Worm (Caenorhabditis elegans): ENCODE measurements around the gene inx-18.
A peak's percentile ranks its signal among the peaks of the same experiment; 100 is the strongest.

inx-18 gene

ce11 chrIV:564000-564399, 42.2 kb upstream of the inx-18 start:
- TF ChIP-seq elt-4 (tag; optimal IDR thresholded peaks at IDR 0.05) (no peak), pha-4 (tag; optimal IDR thresholded peaks at IDR 0.05) (no peak), hlh-6 (tag; optimal IDR thresholded peaks at IDR 0.05) (no peak), tbx-7 (tag; optimal IDR thresholded peaks at IDR 0.05) (no peak), ceh-19 (GFP tag; optimal IDR thresholded peaks at IDR 0.05) (no peak)

- no peak for TF ChIP-seq K09A11.1 (tag; optimal IDR thresholded peaks at IDR 0.05; ENCODE audit: insufficient read depth)
- no peak for TF ChIP-seq ama-1 (optimal IDR thresholded peaks at IDR 0.05)
- TF ChIP-seq elt-2 (tag; optimal IDR thresholded peaks at IDR 0.05): no peak
- no peak for TF ChIP-seq ceh-19 (GFP tag; optimal IDR thresholded peaks at IDR 0.05)
- TF ChIP-seq ceh-24 (tag; optimal IDR thresholded peaks at IDR 0.05): no peak
Measured at ce11 chrIV:570799-571300, 35.3 kb upstream of the inx-18 start, which contains the start of gene F56A11.5. F56A11.5 (minus strand) TSS chrIV:570849.

ce11 chrIV:572487-572886, 33.7 kb upstream of the inx-18 start, which contains the start of gene gex-2:
gex-2 (plus strand) TSS chrIV:572769.
- peak; percentile 1 for TF ChIP-seq nfya-1 (tag; optimal IDR thresholded peaks at IDR 0.05)
- TF ChIP-seq pag-3 (tag; optimal IDR thresholded peaks at IDR 0.05; ENCODE audit: borderline replicate concordance): no peak
- no peak for TF ChIP-seq ttx-3 (tag; optimal IDR thresholded peaks at IDR 0.05)
- peak; percentile 27 for TF ChIP-seq tbx-2 (tag; optimal IDR thresholded peaks at IDR 0.05)
- TF ChIP-seq ets-4 (tag; optimal IDR thresholded peaks at IDR 0.05): no peak
- TF ChIP-seq ztf-16 (tag; optimal IDR thresholded peaks at IDR 0.05): no peak
- no peak for TF ChIP-seq hlh-15 (tag; optimal IDR thresholded peaks at IDR 0.05)
- TF ChIP-seq ceh-6 (GFP tag; optimal IDR thresholded peaks at IDR 0.05): no peak
- TF ChIP-seq ceh-14 (tag; optimal IDR thresholded peaks at IDR 0.05): no peak
- TF ChIP-seq fkh-6 (tag; optimal IDR thresholded peaks at IDR 0.05): peak; percentile 22
- TF ChIP-seq ref-2 (tag; optimal IDR thresholded peaks at IDR 0.05): peak; percentile 3

ce11 chrIV:580512-580911, 25.6 kb upstream of the inx-18 start:
- no peak for TF ChIP-seq hlh-30 (tag; optimal IDR thresholded peaks at IDR 0.05; ENCODE audit: insufficient read depth)
- no peak for TF ChIP-seq ceh-34 (tag; optimal IDR thresholded peaks at IDR 0.05)
- no peak for TF ChIP-seq fkh-6 (tag; optimal IDR thresholded peaks at IDR 0.05)
- no peak for TF ChIP-seq pag-3 (tag; optimal IDR thresholded peaks at IDR 0.05; ENCODE audit: borderline replicate concordance)
- TF ChIP-seq ceh-19 (GFP tag; optimal IDR thresholded peaks at IDR 0.05): no peak
- TF ChIP-seq ets-4 (tag; optimal IDR thresholded peaks at IDR 0.05): no peak
- no peak for TF ChIP-seq ttx-3 (tag; optimal IDR thresholded peaks at IDR 0.05)
- TF ChIP-seq ceh-22 (tag; optimal IDR thresholded peaks at IDR 0.05): no peak
- no peak for TF ChIP-seq ref-2 (tag; optimal IDR thresholded peaks at IDR 0.05)
- TF ChIP-seq hlh-15 (tag; optimal IDR thresholded peaks at IDR 0.05): no peak
- TF ChIP-seq npax-4 (tag; optimal IDR thresholded peaks at IDR 0.05): no peak
- TF ChIP-seq zip-5 (tag; optimal IDR thresholded peaks at IDR 0.05): no peak
- TF ChIP-seq ceh-2 (tag; optimal IDR thresholded peaks at IDR 0.05): no peak
- TF ChIP-seq dve-1 (tag; optimal IDR thresholded peaks at IDR 0.05): no peak
- TF ChIP-seq ceh-31 (tag; optimal IDR thresholded peaks at IDR 0.05): no peak
- no peak for TF ChIP-seq rnt-1 (tag; optimal IDR thresholded peaks at IDR 0.05)
- TF ChIP-seq C08G9.2 (tag; optimal IDR thresholded peaks at IDR 0.05): no peak
- TF ChIP-seq pat-9 (tag; optimal IDR thresholded peaks at IDR 0.05): no peak

- TF ChIP-seq pag-3 (tag; optimal IDR thresholded peaks at IDR 0.05; ENCODE audit: borderline replicate concordance) (no peak), syd-9 (tag; optimal IDR thresholded peaks at IDR 0.05) (no peak), fkh-6 (tag; optimal IDR thresholded peaks at IDR 0.05) (no peak), ceh-14 (tag; optimal IDR thresholded peaks at IDR 0.05) (no peak), pqm-1 (tag; optimal IDR thresholded peaks at IDR 0.05) (no peak), F13H6.1 (tag; optimal IDR thresholded peaks at IDR 0.05) (no peak), ceh-48 (tag; optimal IDR thresholded peaks at IDR 0.05) (no peak), lin-11 (tag; optimal IDR thresholded peaks at IDR 0.05) (no peak), sox-2 (GFP tag; IDR thresholded peaks at IDR 0.05) (no peak), ama-1 (optimal IDR thresholded peaks at IDR 0.05) (no peak), ceh-22 (tag; optimal IDR thresholded peaks at IDR 0.05) (no peak), ceh-2 (tag; optimal IDR thresholded peaks at IDR 0.05) (no peak), hlh-6 (tag; optimal IDR thresholded peaks at IDR 0.05) (no peak), fax-1 (tag; optimal IDR thresholded peaks at IDR 0.05) (no peak), dmd-4 (tag; optimal IDR thresholded peaks at IDR 0.05; ENCODE audit: borderline replicate concordance) (no peak), lim-6 (tag; optimal IDR thresholded peaks at IDR 0.05) (no peak), pax-1 (tag; optimal IDR thresholded peaks at IDR 0.05) (no peak), ref-2 (tag; optimal IDR thresholded peaks at IDR 0.05) (no peak), pha-4 (tag; optimal IDR thresholded peaks at IDR 0.05) (no peak)
Measured at ce11 chrIV:582130-582529, 24.0 kb upstream of the inx-18 start, which contains the start of gene F56A11.6. F56A11.6 (minus strand) TSS chrIV:582230.
